Fruit fly (Drosophila melanogaster) whole organism: ENCODE results near the gene Lcp65Ae.

Source experiments
- Dll ChIP-seq: fragments of >200 bp; optimal IDR thresholded peaks from 2 replicates; lab custom pipeline; 2017
- EcR ChIP-seq, 2 experiments: fragments of >200 bp; optimal IDR thresholded peaks; 2 replicates each; lab custom pipeline; 2017; ENCODE audit warnings: missing biosample characterization in 2 of 2, missing genetic modification characterization in 2 of 2, missing genetic modification reagents in 2 of 2
- pan ChIP-seq: fragments of >200 bp; optimal IDR thresholded peaks from 2 replicates; lab custom pipeline; 2017

DNA sequence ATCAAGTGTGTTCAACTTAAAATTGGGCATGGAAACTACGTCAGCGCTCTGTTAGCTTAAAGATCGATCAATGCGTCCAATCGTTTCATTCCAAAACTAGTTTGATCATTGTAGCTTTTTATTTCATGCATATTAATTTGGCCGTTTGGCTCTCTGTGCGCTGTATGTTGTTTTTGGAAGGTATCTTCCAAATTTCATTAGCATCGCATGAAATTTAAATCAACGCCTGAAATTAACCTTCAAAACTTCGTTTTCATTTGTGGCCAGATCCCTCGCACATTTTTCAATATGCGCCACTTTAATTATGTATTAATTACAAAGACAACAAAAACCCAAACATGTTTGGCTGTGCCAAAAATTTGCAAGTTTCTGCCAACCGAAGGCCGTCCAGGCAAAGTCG lies 668 bp upstream of the Lcp65Ae start:
- TF ChIP-seq pan (lab: Kevin White, UChicago): no peak
- TF ChIP-seq EcR (GFP tag; optimal IDR thresholded peaks at IDR 0.05; lab: Kevin White, UChicago): no peak
- no peak for TF ChIP-seq Dll (lab: Kevin White, UChicago)
